Worm (Caenorhabditis elegans) whole organism, L2 larva: ENCODE data around the gene inos-1.

ENCODE experiments used
- R02D3.7 ChIP-seq: fragments of 150-350 bp; optimal IDR thresholded peaks from 2 replicates; lab custom pipeline; 2014; ENCODE audit warnings: missing biosample characterization, missing genetic modification characterization
- dmd-4 ChIP-seq: sonication (generic microtip); optimal IDR thresholded peaks from 2 replicates; lab custom pipeline; 2017; ENCODE audit warnings: missing biosample characterization, missing genetic modification characterization
- lsy-2 ChIP-seq, 2 experiments: fragments of 150-350 bp in 1 of 2; sonication (generic microtip) in 1 of 2; optimal IDR thresholded peaks; 2 replicates each; lab custom pipeline; 2014 to 2017; ENCODE audit warnings: missing biosample characterization in 2 of 2, missing genetic modification characterization in 2 of 2
- mdl-1 ChIP-seq, 2 experiments: fragments of 150-350 bp in 1 of 2; sonication (generic microtip) in 1 of 2; optimal IDR thresholded peaks; 2 replicates each; lab custom pipeline; 2017; ENCODE audit warnings: missing biosample characterization in 2 of 2, missing genetic modification characterization in 2 of 2
- snpc-4 ChIP-seq: fragments of 150-350 bp; optimal IDR thresholded peaks from 2 replicates; lab custom pipeline; 2014; ENCODE audit warnings: missing biosample characterization, missing genetic modification characterization
- unc-39 ChIP-seq: fragments of 150-350 bp; optimal IDR thresholded peaks from 2 replicates; lab custom pipeline; 2014; ENCODE audit warnings: missing biosample characterization, missing genetic modification characterization
- unc-55 ChIP-seq: fragments of 150-350 bp; sonication (generic microtip); optimal IDR thresholded peaks from 3 replicates; lab custom pipeline; 2014; ENCODE audit warnings: missing biosample characterization, missing genetic modification reagents, missing genetic modification characterization
- zag-1 ChIP-seq: fragments of 150-350 bp; optimal IDR thresholded peaks from 2 replicates; lab custom pipeline; 2014; ENCODE audit warnings: missing biosample characterization, missing genetic modification characterization

ce11 chrII:11725615-11726014 lies 25.5 kb upstream of the inos-1 start:
- TF ChIP-seq mdl-1 (tag; optimal IDR thresholded peaks at IDR 0.05; lab: Kevin White, UChicago) (no peak), R02D3.7 (tag; lab: Kevin White, UChicago) (no peak), snpc-4 (tag; lab: Kevin White, UChicago) (no peak), lsy-2 (tag; optimal IDR thresholded peaks at IDR 0.05; lab: Kevin White, UChicago) (no peak), unc-39 (tag; lab: Kevin White, UChicago) (no peak), unc-55 (GFP tag; lab: Kevin White, UChicago) (no peak), zag-1 (tag; lab: Kevin White, UChicago) (no peak), dmd-4 (tag; lab: Kevin White, UChicago) (no peak)
